Worm (Caenorhabditis elegans) whole organism, L4 larva: ENCODE data around the gene F49H12.4.
A peak's percentile ranks its signal among the peaks of the same experiment; 100 is the strongest.

ENCODE experiments used
- F10B5.3 ChIP-seq: sonication (generic microtip); optimal IDR thresholded peaks from 2 replicates; lab custom pipeline; 2016; ENCODE audit warnings: mild to moderate bottlenecking, missing genetic modification characterization, missing compliant biosample characterization
- F37D6.2 ChIP-seq: sonication (generic microtip); optimal IDR thresholded peaks from 2 replicates; lab custom pipeline; 2016; ENCODE audit warnings: mild to moderate bottlenecking, missing genetic modification characterization, missing compliant biosample characterization
- F44E2.7 ChIP-seq: fragments of 200-800 bp; sonication (Bioruptor generic); IDR thresholded peaks from 2 replicates; pipeline ENCODE4 v2.1.2; 2022; ENCODE audit warnings: missing genetic modification characterization, missing compliant biosample characterization
- T20F7.1 ChIP-seq: fragments of 200-800 bp; sonication (Bioruptor generic); optimal IDR thresholded peaks from 2 replicates; lab custom pipeline; 2018; ENCODE audit warnings: mild to moderate bottlenecking, missing genetic modification characterization, missing compliant biosample characterization
- T26A8.4 ChIP-seq: fragments of 200-800 bp; sonication (Bioruptor generic); IDR thresholded peaks from 2 replicates; pipeline ENCODE4 v1.3.6; 2022; ENCODE audit warnings: missing genetic modification characterization, missing compliant biosample characterization
- Y48G9A.11 ChIP-seq: fragments of 200-800 bp; sonication (Bioruptor generic); IDR thresholded peaks from 2 replicates; pipeline ENCODE4 v1.3.6; 2022; ENCODE audit warnings: missing genetic modification reagents, missing genetic modification characterization, missing compliant biosample characterization
- Y5F2A.4 ChIP-seq: fragments of 200-800 bp; sonication (Bioruptor generic); optimal IDR thresholded peaks from 2 replicates; lab custom pipeline; 2018; ENCODE audit warnings: mild to moderate bottlenecking, missing genetic modification characterization, missing compliant biosample characterization
- aha-1 ChIP-seq: fragments of 150-350 bp; peaks from one replicate; lab custom pipeline; 2014; ENCODE audit warnings: missing biosample characterization, missing genetic modification characterization
- ceh-28 ChIP-seq: fragments of 150-350 bp; optimal IDR thresholded peaks from 2 replicates; lab custom pipeline; 2014; ENCODE audit warnings: missing biosample characterization, missing genetic modification reagents, missing genetic modification characterization
- ceh-44 ChIP-seq: fragments of 200-800 bp; sonication (Bioruptor generic); IDR thresholded peaks from 2 replicates; pipeline ENCODE4 v1.3.6; 2022; ENCODE audit warnings: missing genetic modification reagents, missing genetic modification characterization, missing compliant biosample characterization
- ceh-82 ChIP-seq: sonication (generic microtip); optimal IDR thresholded peaks from 2 replicates; lab custom pipeline; 2017; ENCODE audit warnings: missing biosample characterization, missing genetic modification characterization
- daf-16 ChIP-seq, 3 experiments: sonication (generic microtip); optimal IDR thresholded peaks; 2 replicates each; lab custom pipeline; 2016 to 2017; ENCODE audit warnings: missing genetic modification characterization in 3 of 3, missing genetic modification reagents in 3 of 3, mild to moderate bottlenecking in 2 of 3, missing compliant biosample characterization in 2 of 3, missing biosample characterization in 1 of 3, moderate library complexity in 1 of 3
- dmd-9 ChIP-seq: fragments of 200-800 bp; sonication (Bioruptor generic); IDR thresholded peaks from 2 replicates; pipeline ENCODE4 v1.3.6; 2022; ENCODE audit warnings: missing genetic modification reagents, missing genetic modification characterization, missing compliant biosample characterization
- egl-27 ChIP-seq: sonication (generic microtip); optimal IDR thresholded peaks from 3 replicates; lab custom pipeline; 2017; ENCODE audit warnings: missing biosample characterization, missing genetic modification reagents, missing genetic modification characterization
- gei-8 ChIP-seq: fragments of 200-800 bp; sonication (Bioruptor generic); optimal IDR thresholded peaks from 2 replicates; lab custom pipeline; 2018; ENCODE audit warnings: mild to moderate bottlenecking, missing genetic modification characterization, missing compliant biosample characterization
- hlh-11 ChIP-seq: fragments of 200-800 bp; sonication (Bioruptor generic); optimal IDR thresholded peaks from 2 replicates; lab custom pipeline; 2018; ENCODE audit warnings: mild to moderate bottlenecking, missing genetic modification characterization, missing compliant biosample characterization
- hlh-30 ChIP-seq: sonication (generic microtip); optimal IDR thresholded peaks from 2 replicates; lab custom pipeline; 2017; ENCODE audit warnings: antibody characterized with exemption, mild to moderate bottlenecking, missing genetic modification characterization, missing compliant biosample characterization; ENCODE audit not compliant: insufficient read depth
- hmg-1.1 ChIP-seq: fragments of 200-800 bp; sonication (Bioruptor generic); IDR thresholded peaks from 2 replicates; pipeline ENCODE4 v1.3.6; 2022; ENCODE audit warnings: missing genetic modification reagents, missing genetic modification characterization, missing compliant biosample characterization
- lin-13 ChIP-seq: fragments of 150-350 bp; optimal IDR thresholded peaks from 2 replicates; lab custom pipeline; 2014; ENCODE audit warnings: missing biosample characterization, missing genetic modification reagents, missing genetic modification characterization
- lin-15B ChIP-seq: fragments of 150-350 bp; sonication (generic microtip); optimal IDR thresholded peaks from 3 replicates; lab custom pipeline; 2014; ENCODE audit warnings: missing biosample characterization, missing genetic modification characterization
- madf-9 ChIP-seq: fragments of 200-800 bp; sonication (Bioruptor generic); conservative IDR thresholded peaks from 2 replicates; pipeline ENCODE4 v1.3.6; 2022; ENCODE audit warnings: missing genetic modification reagents, missing genetic modification characterization, missing compliant biosample characterization
- mdl-1 ChIP-seq, 2 experiments: fragments of 150-350 bp in 1 of 2; sonication (generic microtip) in 1 of 2; optimal IDR thresholded peaks; 2 replicates each; lab custom pipeline; 2014 to 2017; ENCODE audit warnings: missing biosample characterization in 2 of 2, missing genetic modification characterization in 2 of 2
- mdt-29 ChIP-seq: fragments of 200-800 bp; sonication (Bioruptor generic); IDR thresholded peaks from 2 replicates; pipeline ENCODE4 v1.3.6; 2022; ENCODE audit warnings: missing genetic modification reagents, missing genetic modification characterization, missing compliant biosample characterization
- mep-1 ChIP-seq: fragments of 150-350 bp; sonication (generic microtip); optimal IDR thresholded peaks from 3 replicates; lab custom pipeline; 2014; ENCODE audit warnings: missing biosample characterization, missing genetic modification characterization
- mxl-3 ChIP-seq: fragments of 200-800 bp; sonication (Bioruptor generic); optimal IDR thresholded peaks from 2 replicates; lab custom pipeline; 2018; ENCODE audit warnings: mild to moderate bottlenecking, missing genetic modification characterization, missing compliant biosample characterization
- nhr-102 ChIP-seq: sonication (generic microtip); optimal IDR thresholded peaks from 2 replicates; lab custom pipeline; 2016; ENCODE audit warnings: mild to moderate bottlenecking, missing genetic modification characterization, moderate library complexity, missing compliant biosample characterization
- nhr-11 ChIP-seq: fragments of 150-350 bp; optimal IDR thresholded peaks from 2 replicates; lab custom pipeline; 2014; ENCODE audit warnings: missing biosample characterization, missing genetic modification characterization
- nhr-28 ChIP-seq: fragments of 150-350 bp; optimal IDR thresholded peaks from 2 replicates; lab custom pipeline; 2014; ENCODE audit warnings: missing biosample characterization, missing genetic modification characterization
- nhr-41 ChIP-seq: fragments of 200-800 bp; sonication (Bioruptor generic); IDR thresholded peaks from 2 replicates; pipeline ENCODE4 v1.3.6; 2022; ENCODE audit warnings: missing genetic modification reagents, missing genetic modification characterization, missing compliant biosample characterization
- nhr-48 ChIP-seq: sonication (generic microtip); optimal IDR thresholded peaks from 2 replicates; lab custom pipeline; 2016; ENCODE audit warnings: mild to moderate bottlenecking, missing genetic modification characterization, missing compliant biosample characterization
- nhr-76 ChIP-seq: fragments of 150-350 bp; optimal IDR thresholded peaks from 2 replicates; lab custom pipeline; 2014; ENCODE audit warnings: missing biosample characterization, missing genetic modification characterization
- set-16 ChIP-seq: fragments of 200-800 bp; sonication (Bioruptor generic); IDR thresholded peaks from 2 replicates; pipeline ENCODE4 v1.3.6; 2022; ENCODE audit warnings: missing genetic modification reagents, missing genetic modification characterization, missing compliant biosample characterization
- spr-1 ChIP-seq: sonication (generic microtip); optimal IDR thresholded peaks from 2 replicates; lab custom pipeline; 2016; ENCODE audit warnings: mild to moderate bottlenecking, missing genetic modification characterization, missing compliant biosample characterization
- vab-7 ChIP-seq: fragments of 200-800 bp; sonication (Bioruptor generic); IDR thresholded peaks from 2 replicates; pipeline ENCODE4 v1.3.6; 2022; ENCODE audit warnings: missing genetic modification reagents, missing genetic modification characterization, missing compliant biosample characterization

Gene F49H12.4

DNA sequence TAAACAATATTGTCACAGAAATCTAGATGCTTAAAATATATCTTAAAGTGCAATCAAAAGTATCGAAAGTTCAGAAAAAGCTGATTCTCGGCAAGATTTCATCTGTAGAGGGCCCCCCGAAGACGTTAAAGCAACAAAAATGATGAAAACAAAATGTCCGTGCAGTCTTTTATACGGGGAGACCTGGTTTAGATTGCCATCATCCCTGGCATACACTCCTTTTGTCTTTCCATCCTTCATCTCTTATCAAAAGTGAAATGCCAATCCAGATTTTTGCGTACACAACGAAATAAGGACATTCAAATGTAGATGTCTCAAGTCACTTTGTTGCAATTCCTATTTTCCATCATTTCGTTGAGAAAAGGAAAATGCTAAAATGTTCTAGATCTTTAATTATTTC lies 34.5 kb downstream of the F49H12.4 start:
- TF ChIP-seq mdt-29 (GFP tag; lab: Robert Waterston, UW) = no peak
- no peak for TF ChIP-seq Y48G9A.11 (GFP tag; lab: Robert Waterston, UW)
- peak; percentile 83 for TF ChIP-seq aha-1 (tag; lab: Kevin White, UChicago)
- no peak for TF ChIP-seq F10B5.3 (tag; lab: Kevin White, UChicago)
- no peak for TF ChIP-seq nhr-41
- no peak for TF ChIP-seq F44E2.7 (GFP tag; lab: Robert Waterston, UW)

- TF ChIP-seq spr-1 (tag; lab: Kevin White, UChicago) = peak; percentile 22
- TF ChIP-seq mxl-3 (GFP tag; lab: Kevin White, UChicago) = peak; percentile 34
- TF ChIP-seq lin-13 = no peak
- no peak for TF ChIP-seq nhr-11 (tag; lab: Kevin White, UChicago)
- TF ChIP-seq mdl-1 (tag; optimal IDR thresholded peaks at IDR 0.05; lab: Kevin White, UChicago) = peak; percentile 8 to 74
- TF ChIP-seq hmg-1.1 (GFP tag; lab: Robert Waterston, UW) = no peak
- TF ChIP-seq aha-1 (tag; lab: Kevin White, UChicago) = peak; percentile 82
- peak; percentile 68 for TF ChIP-seq hlh-11 (tag; lab: Kevin White, UChicago)
- TF ChIP-seq nhr-28 (tag; lab: Kevin White, UChicago) = peak; percentile 17
- TF ChIP-seq nhr-48 (tag; lab: Kevin White, UChicago) = peak; percentile 61
- no peak for TF ChIP-seq daf-16 (GFP tag; optimal IDR thresholded peaks at IDR 0.05; lab: Kevin White, UChicago)
- no peak for TF ChIP-seq daf-16 (tag; optimal IDR thresholded peaks at IDR 0.05; lab: Kevin White, UChicago)
- peak; percentile 63 for TF ChIP-seq hlh-30 (tag; lab: Kevin White, UChicago)
- 0 out of 2 replicates have a peak, but pooled peaks have one; percentile 35 for TF ChIP-seq T26A8.4 (GFP tag; lab: Robert Waterston, UW)
Observed at ce11 chrX:2116304-2116867, 36.8 kb downstream of the F49H12.4 start.

ce11 chrX:2118162-2118561 lies 38.5 kb downstream of the F49H12.4 start, which contains the start of gene swip-10:
TSS of gene swip-10 (minus strand) at chrX:2118262.
- no peak for TF ChIP-seq gei-8 (GFP tag; lab: Kevin White, UChicago)
- TF ChIP-seq T20F7.1 (GFP tag; lab: Kevin White, UChicago) = no peak
- no peak for TF ChIP-seq mep-1 (tag; lab: Kevin White, UChicago)
- TF ChIP-seq vab-7 = no peak
- TF ChIP-seq nhr-102 (tag; lab: Kevin White, UChicago) = no peak
- no peak for TF ChIP-seq set-16 (GFP tag; lab: Robert Waterston, UW)
- TF ChIP-seq dmd-9 (GFP tag; lab: Robert Waterston, UW) = no peak
- no peak for TF ChIP-seq egl-27 (tag; lab: Kevin White, UChicago)
- no peak for TF ChIP-seq ceh-28 (tag; lab: Kevin White, UChicago)
- no peak for TF ChIP-seq ceh-82 (tag; lab: Kevin White, UChicago)
- no peak for TF ChIP-seq T26A8.4 (GFP tag; lab: Robert Waterston, UW)
- TF ChIP-seq lin-15B (tag; lab: Kevin White, UChicago) = no peak
- no peak for TF ChIP-seq Y5F2A.4 (GFP tag; lab: Kevin White, UChicago)
- TF ChIP-seq nhr-28 (tag; lab: Kevin White, UChicago) = no peak
- no peak for TF ChIP-seq ceh-44 (GFP tag; lab: Robert Waterston, UW)

DNA sequence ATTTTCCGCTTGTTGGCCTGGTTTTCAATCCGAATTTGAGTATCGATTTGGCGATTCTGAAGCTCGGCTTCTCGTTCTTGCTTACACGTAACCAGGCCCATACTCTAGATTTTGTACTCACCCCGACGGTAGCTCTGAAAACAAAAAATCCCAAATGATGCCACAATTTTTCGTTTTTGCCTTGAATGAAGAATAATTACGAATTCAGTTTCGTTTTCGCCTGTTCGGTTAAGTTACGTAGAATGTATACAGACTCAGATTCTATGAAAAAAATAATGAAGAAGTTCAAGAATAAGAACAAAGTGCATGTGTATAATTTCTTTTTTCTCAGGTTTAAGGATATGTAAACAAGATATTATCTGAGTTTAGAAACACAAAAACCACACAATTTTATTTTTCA lies 41.3 kb downstream of the F49H12.4 start, which contains the start of gene gpa-5:
gpa-5 (minus strand) TSS at position 101 of the 400 bp plus-strand sequence.
- TF ChIP-seq nhr-76 (tag; lab: Kevin White, UChicago) (no peak), madf-9 (GFP tag; lab: Robert Waterston, UW) (no peak), mdl-1 (tag; optimal IDR thresholded peaks at IDR 0.05; lab: Kevin White, UChicago) (no peak), F37D6.2 (tag; lab: Kevin White, UChicago) (no peak)
